Worm (Caenorhabditis elegans) whole organism, late embryonic: ENCODE results near the gene K06A9.2.

ENCODE experiments used
- C08G9.2 ChIP-seq: sonication (generic microtip); optimal IDR thresholded peaks from 2 replicates; lab custom pipeline; 2016; ENCODE audit warnings: mild to moderate bottlenecking, missing genetic modification characterization, moderate library complexity, missing compliant biosample characterization
- F13H6.1 ChIP-seq: sonication (generic microtip); optimal IDR thresholded peaks from 2 replicates; lab custom pipeline; 2016; ENCODE audit warnings: missing genetic modification characterization, missing compliant biosample characterization
- K02D7.2 ChIP-seq: sonication (generic microtip); optimal IDR thresholded peaks from 2 replicates; lab custom pipeline; 2017; ENCODE audit warnings: mild to moderate bottlenecking, missing genetic modification characterization, missing compliant biosample characterization
- K09A11.1 ChIP-seq: sonication (generic microtip); optimal IDR thresholded peaks from 2 replicates; lab custom pipeline; 2017; ENCODE audit warnings: antibody characterized with exemption, mild to moderate bottlenecking, missing genetic modification characterization, missing compliant biosample characterization; ENCODE audit not compliant: insufficient read depth
- T23F11.4 ChIP-seq: fragments of 200-800 bp; sonication (Bioruptor generic); optimal IDR thresholded peaks from 2 replicates; lab custom pipeline; 2018; ENCODE audit warnings: mild to moderate bottlenecking, missing genetic modification characterization, missing compliant biosample characterization
- Y22D7AL.16 ChIP-seq: sonication (generic microtip); optimal IDR thresholded peaks from 2 replicates; lab custom pipeline; 2016; ENCODE audit warnings: missing genetic modification characterization, missing compliant biosample characterization
- ama-1 ChIP-seq: fragments of 150-350 bp; optimal IDR thresholded peaks from 2 replicates; lab custom pipeline; 2014
- ceh-18 ChIP-seq: sonication (generic microtip); optimal IDR thresholded peaks from 2 replicates; lab custom pipeline; 2016; ENCODE audit warnings: missing genetic modification characterization, missing compliant biosample characterization
- ceh-19 ChIP-seq: fragments of 200-800 bp; sonication (Bioruptor generic); optimal IDR thresholded peaks from 2 replicates; lab custom pipeline; 2018; ENCODE audit warnings: mild to moderate bottlenecking, missing genetic modification characterization, missing compliant biosample characterization
- ceh-22 ChIP-seq: sonication (generic microtip); optimal IDR thresholded peaks from 2 replicates; lab custom pipeline; 2017; ENCODE audit warnings: missing biosample characterization, missing genetic modification characterization
- ceh-24 ChIP-seq: sonication (generic microtip); optimal IDR thresholded peaks from 2 replicates; lab custom pipeline; 2016; ENCODE audit warnings: mild to moderate bottlenecking, missing genetic modification characterization, missing compliant biosample characterization
- ceh-31 ChIP-seq: sonication (generic microtip); optimal IDR thresholded peaks from 2 replicates; lab custom pipeline; 2016; ENCODE audit warnings: missing genetic modification characterization, missing compliant biosample characterization
- ceh-45 ChIP-seq: fragments of 200-800 bp; sonication (Bioruptor generic); IDR thresholded peaks from 2 replicates; pipeline ENCODE4 v1.3.6; 2022; ENCODE audit warnings: missing genetic modification reagents, missing genetic modification characterization, missing compliant biosample characterization
- ceh-48 ChIP-seq: sonication (generic microtip); optimal IDR thresholded peaks from 2 replicates; lab custom pipeline; 2016; ENCODE audit warnings: missing genetic modification characterization, inconsistent platforms, missing compliant biosample characterization
- ceh-6 ChIP-seq: fragments of 200-800 bp; sonication (Bioruptor generic); optimal IDR thresholded peaks from 2 replicates; lab custom pipeline; 2018; ENCODE audit warnings: mild to moderate bottlenecking, missing genetic modification characterization, missing compliant biosample characterization
- ceh-9 ChIP-seq: sonication (generic microtip); optimal IDR thresholded peaks from 2 replicates; lab custom pipeline; 2016; ENCODE audit warnings: mild to moderate bottlenecking, missing genetic modification characterization, inconsistent platforms, missing compliant biosample characterization
- elt-2 ChIP-seq: sonication (generic microtip); optimal IDR thresholded peaks from 2 replicates; lab custom pipeline; 2016; ENCODE audit warnings: missing genetic modification reagents, missing genetic modification characterization, missing compliant biosample characterization
- elt-4 ChIP-seq: sonication (generic microtip); optimal IDR thresholded peaks from 2 replicates; lab custom pipeline; 2016; ENCODE audit warnings: missing genetic modification characterization, missing compliant biosample characterization
- eyg-1 ChIP-seq: sonication (generic microtip); optimal IDR thresholded peaks from 2 replicates; lab custom pipeline; 2016; ENCODE audit warnings: missing genotype, missing genetic modification characterization, missing compliant biosample characterization
- fax-1 ChIP-seq: sonication (generic microtip); optimal IDR thresholded peaks from 2 replicates; lab custom pipeline; 2016; ENCODE audit warnings: missing genotype, missing genetic modification characterization, missing compliant biosample characterization
- fkh-6 ChIP-seq: sonication (generic microtip); optimal IDR thresholded peaks from 2 replicates; lab custom pipeline; 2016; ENCODE audit warnings: missing genetic modification characterization, missing compliant biosample characterization
- gmeb-2 ChIP-seq: sonication (generic microtip); optimal IDR thresholded peaks from 2 replicates; lab custom pipeline; 2016; ENCODE audit warnings: missing genetic modification characterization, inconsistent platforms, missing compliant biosample characterization
- hlh-13 ChIP-seq: fragments of 200-800 bp; sonication (Bioruptor generic); optimal IDR thresholded peaks from 2 replicates; lab custom pipeline; 2018; ENCODE audit warnings: mild to moderate bottlenecking, missing genetic modification characterization, missing compliant biosample characterization
- hlh-15 ChIP-seq: sonication (generic microtip); optimal IDR thresholded peaks from 2 replicates; lab custom pipeline; 2016; ENCODE audit warnings: missing genetic modification characterization, missing compliant biosample characterization
- hlh-8 ChIP-seq: sonication (generic microtip); optimal IDR thresholded peaks from 2 replicates; lab custom pipeline; 2016; ENCODE audit warnings: missing genotype, missing genetic modification characterization, missing compliant biosample characterization
- lim-6 ChIP-seq: sonication (generic microtip); optimal IDR thresholded peaks from 2 replicates; lab custom pipeline; 2016; ENCODE audit warnings: missing genetic modification characterization, missing compliant biosample characterization
- lin-11 ChIP-seq: fragments of 200-800 bp; sonication (Bioruptor generic); optimal IDR thresholded peaks from 2 replicates; lab custom pipeline; 2018; ENCODE audit warnings: mild to moderate bottlenecking, missing genetic modification characterization, missing compliant biosample characterization
- madf-2 ChIP-seq: sonication (generic microtip); optimal IDR thresholded peaks from 2 replicates; lab custom pipeline; 2017; ENCODE audit warnings: missing genetic modification characterization, missing compliant biosample characterization
- mec-3 ChIP-seq: sonication (generic microtip); optimal IDR thresholded peaks from 2 replicates; lab custom pipeline; 2016; ENCODE audit warnings: borderline replicate concordance, missing genetic modification characterization, missing compliant biosample characterization
- nhr-232 ChIP-seq: sonication (generic microtip); optimal IDR thresholded peaks from 2 replicates; lab custom pipeline; 2016; ENCODE audit warnings: missing genetic modification characterization, missing compliant biosample characterization
- npax-4 ChIP-seq: sonication (generic microtip); optimal IDR thresholded peaks from 2 replicates; lab custom pipeline; 2016; ENCODE audit warnings: missing genetic modification characterization, missing compliant biosample characterization
- pha-2 ChIP-seq: sonication (generic microtip); optimal IDR thresholded peaks from 2 replicates; lab custom pipeline; 2017; ENCODE audit warnings: mild to moderate bottlenecking, missing genetic modification characterization, missing compliant biosample characterization
- pqm-1 ChIP-seq: sonication (generic microtip); optimal IDR thresholded peaks from 2 replicates; lab custom pipeline; 2016; ENCODE audit warnings: missing genetic modification characterization, missing compliant biosample characterization
- pros-1 ChIP-seq: fragments of 150-350 bp; optimal IDR thresholded peaks from 2 replicates; lab custom pipeline; 2014; ENCODE audit warnings: missing biosample characterization, missing genetic modification reagents, missing genetic modification characterization
- sox-2 ChIP-seq: fragments of 200-800 bp; sonication (Bioruptor generic); IDR thresholded peaks from 2 replicates; pipeline ENCODE4 v1.3.6; 2022; ENCODE audit warnings: missing genetic modification reagents, missing genetic modification characterization, missing compliant biosample characterization
- sox-4 ChIP-seq: sonication (generic microtip); optimal IDR thresholded peaks from 2 replicates; lab custom pipeline; 2017; ENCODE audit warnings: mild to moderate bottlenecking, missing genetic modification characterization, inconsistent platforms, missing compliant biosample characterization
- tbx-2 ChIP-seq: sonication (generic microtip); optimal IDR thresholded peaks from 2 replicates; lab custom pipeline; 2016; ENCODE audit warnings: missing genetic modification characterization, missing compliant biosample characterization
- unc-55 ChIP-seq: sonication (generic microtip); optimal IDR thresholded peaks from 2 replicates; lab custom pipeline; 2017; ENCODE audit warnings: missing biosample characterization, missing genetic modification reagents, missing genetic modification characterization
- unc-86 ChIP-seq: sonication (generic microtip); optimal IDR thresholded peaks from 2 replicates; lab custom pipeline; 2016; ENCODE audit warnings: missing genetic modification characterization, missing compliant biosample characterization
- zip-5 ChIP-seq: sonication (generic microtip); optimal IDR thresholded peaks from 2 replicates; lab custom pipeline; 2016; ENCODE audit warnings: missing genetic modification characterization, missing compliant biosample characterization
- ztf-16 ChIP-seq: sonication (generic microtip); optimal IDR thresholded peaks from 2 replicates; lab custom pipeline; 2017; ENCODE audit warnings: missing genetic modification characterization, missing compliant biosample characterization

Gene K06A9.2

ce11 chrX:1538830-1539229 is 2.7 kb downstream of the K06A9.2 start:
- TF ChIP-seq ceh-24 (tag; lab: Kevin White, UChicago) (no peak), elt-4 (no peak), T23F11.4 (GFP tag; lab: Kevin White, UChicago) (no peak), ceh-19 (GFP tag; lab: Kevin White, UChicago) (no peak), K09A11.1 (tag; lab: Kevin White, UChicago) (no peak), ceh-18 (no peak), ceh-6 (GFP tag; lab: Kevin White, UChicago) (no peak), ceh-22 (no peak), nhr-232 (no peak), ceh-31 (tag; lab: Kevin White, UChicago) (no peak), pha-2 (tag; lab: Kevin White, UChicago) (no peak), hlh-13 (GFP tag; lab: Kevin White, UChicago) (no peak), eyg-1 (tag; lab: Kevin White, UChicago) (no peak), npax-4 (tag; lab: Kevin White, UChicago) (no peak), zip-5 (no peak), lin-11 (tag; lab: Kevin White, UChicago) (no peak), C08G9.2 (tag; lab: Kevin White, UChicago) (no peak)

ce11 chrX:1541072-1541471 is 4.9 kb downstream of the K06A9.2 start:
- no peak for TF ChIP-seq eyg-1 (tag; lab: Kevin White, UChicago)
- no peak for TF ChIP-seq hlh-8 (tag; lab: Kevin White, UChicago)
- TF ChIP-seq ceh-48 (tag; lab: Kevin White, UChicago): no peak
- no peak for TF ChIP-seq lin-11 (tag; lab: Kevin White, UChicago)
- no peak for TF ChIP-seq unc-55 (GFP tag; lab: Kevin White, UChicago)
- TF ChIP-seq fkh-6: no peak

- TF ChIP-seq sox-4 (tag; lab: Kevin White, UChicago): no peak
- TF ChIP-seq T23F11.4 (GFP tag; lab: Kevin White, UChicago): no peak
- no peak for TF ChIP-seq ceh-45 (GFP tag; lab: Robert Waterston, UW)
- no peak for TF ChIP-seq sox-2 (GFP tag; lab: Robert Waterston, UW)
- no peak for TF ChIP-seq madf-2 (tag; lab: Kevin White, UChicago)
- TF ChIP-seq gmeb-2 (tag; lab: Kevin White, UChicago): no peak
- no peak for TF ChIP-seq K09A11.1 (tag; lab: Kevin White, UChicago)
- TF ChIP-seq unc-86 (tag; lab: Kevin White, UChicago): no peak
- no peak for TF ChIP-seq K02D7.2 (tag; lab: Kevin White, UChicago)
- no peak for TF ChIP-seq ztf-16 (tag; lab: Kevin White, UChicago)
- TF ChIP-seq ceh-22: no peak
- no peak for TF ChIP-seq ceh-24 (tag; lab: Kevin White, UChicago)
- TF ChIP-seq ceh-9 (tag; lab: Kevin White, UChicago): no peak
- TF ChIP-seq F13H6.1 (tag; lab: Kevin White, UChicago): no peak
- no peak for TF ChIP-seq mec-3 (tag; lab: Kevin White, UChicago)
- TF ChIP-seq fax-1 (tag; lab: Kevin White, UChicago): no peak
These were observed 7.3 kb downstream of the K06A9.2 start for ce11 chrX:1543432-1543831.

- TF ChIP-seq pros-1 (tag; lab: Kevin White, UChicago) (no peak), F13H6.1 (tag; lab: Kevin White, UChicago) (no peak), ama-1 (lab: Kevin White, UChicago) (no peak), unc-55 (GFP tag; lab: Kevin White, UChicago) (no peak), elt-2 (tag; lab: Kevin White, UChicago) (no peak), hlh-15 (tag; lab: Kevin White, UChicago) (no peak), ceh-48 (tag; lab: Kevin White, UChicago) (no peak), lim-6 (tag; lab: Kevin White, UChicago) (no peak), Y22D7AL.16 (tag; lab: Kevin White, UChicago) (no peak), madf-2 (tag; lab: Kevin White, UChicago) (no peak), npax-4 (tag; lab: Kevin White, UChicago) (no peak), pqm-1 (tag; lab: Kevin White, UChicago) (no peak), tbx-2 (tag; lab: Kevin White, UChicago) (no peak)
These were observed 10.9 kb downstream of the K06A9.2 start, which contains the start of gene K06A9.1 for ce11 chrX:1546878-1547555. K06A9.1 (plus strand) TSS chrX:1547505.
